Worm (Caenorhabditis elegans): ENCODE results near the gene ZK512.1.
A peak's percentile ranks its signal among the peaks of the same experiment; 100 is the strongest.

Gene ZK512.1

DNA sequence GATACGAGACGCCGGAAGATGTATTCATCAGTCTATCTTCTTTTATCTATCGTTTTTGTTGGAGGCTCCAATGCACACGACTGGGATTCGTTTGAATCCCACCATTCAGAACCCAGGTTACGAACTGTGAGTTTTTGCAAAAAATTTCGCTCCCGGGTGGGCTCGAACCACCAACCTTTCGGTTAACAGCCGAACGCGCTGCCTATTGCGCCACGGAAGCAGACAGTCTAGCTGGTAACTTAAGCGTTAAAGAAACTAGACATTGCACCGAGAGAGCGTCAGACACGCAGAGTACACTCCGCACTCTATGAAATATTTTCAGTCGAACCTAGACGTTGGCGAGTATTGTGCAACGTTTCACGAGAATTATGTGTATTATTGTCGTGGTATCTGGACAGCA lies 10.7 kb upstream of the ZK512.1 start:
- TF ChIP-seq ztf-6 (GFP tag; IDR thresholded peaks at IDR 0.05): peak; percentile 65; the same call in 1 of the 2 replicates
- no peak for TF ChIP-seq cebp-1 (GFP tag; IDR thresholded peaks at IDR 0.05)
- no peak for TF ChIP-seq cebp-1 (tag; optimal IDR thresholded peaks at IDR 0.05)
- TF ChIP-seq ceh-27 (GFP tag; optimal IDR thresholded peaks at IDR 0.05): peak; percentile 35
- TF ChIP-seq die-1 (tag; optimal IDR thresholded peaks at IDR 0.05): peak; percentile 86
- peak; percentile 27; the same call in 1 of the 2 replicates for TF ChIP-seq Y53F4B.3 (GFP tag; IDR thresholded peaks at IDR 0.05)
- TF ChIP-seq ztf-25 (GFP tag; IDR thresholded peaks at IDR 0.05): 0 out of 2 replicates have a peak, but pooled peaks have one; percentile 50
- peak; percentile 40 for TF ChIP-seq F49E8.2 (tag; optimal IDR thresholded peaks at IDR 0.05; ENCODE audit: insufficient read depth)
- TF ChIP-seq bed-1 (GFP tag; IDR thresholded peaks at IDR 0.05): no peak
- peak; percentile 59; the same call in 1 of the 2 replicates for TF ChIP-seq madf-3 (GFP tag; IDR thresholded peaks at IDR 0.05)
- peak; percentile 81 for TF ChIP-seq dox-1 (GFP tag; IDR thresholded peaks at IDR 0.05)
- no peak for TF ChIP-seq sptf-2 (GFP tag; optimal IDR thresholded peaks at IDR 0.05)
- TF ChIP-seq ceh-100 (GFP tag; IDR thresholded peaks at IDR 0.05): no peak; the same call in 1 of the 2 replicates
- peak; percentile 86 for TF ChIP-seq snpc-4 (GFP tag; optimal IDR thresholded peaks at IDR 0.05)
- peak; percentile 51 to 96 (median 88) for TF ChIP-seq snpc-4 (tag; optimal IDR thresholded peaks at IDR 0.05)
- no peak for TF ChIP-seq B0035.1 (tag; optimal IDR thresholded peaks at IDR 0.05)
- TF ChIP-seq F23B12.7 (tag; optimal IDR thresholded peaks at IDR 0.05; ENCODE audit: insufficient read depth): peak; percentile 34
- 0 out of 2 replicates have a peak, but pooled peaks have one; percentile 70 for TF ChIP-seq Y56A3A.18 (GFP tag; IDR thresholded peaks at IDR 0.05)
- TF ChIP-seq lin-54 (GFP tag; optimal IDR thresholded peaks at IDR 0.05): peak; percentile 54
- TF ChIP-seq tbx-9 (tag; optimal IDR thresholded peaks at IDR 0.05; ENCODE audit: borderline replicate concordance): no peak
- peak; percentile 53 for TF ChIP-seq attf-5 (GFP tag; optimal IDR thresholded peaks at IDR 0.05)
- peak; percentile 55; the same call in 1 of the 2 replicates for TF ChIP-seq madf-6 (GFP tag; IDR thresholded peaks at IDR 0.05)
- TF ChIP-seq nhr-27 (tag; optimal IDR thresholded peaks at IDR 0.05): no peak
- TF ChIP-seq hmg-1.2 (GFP tag; IDR thresholded peaks at IDR 0.05): peak; percentile 77
- TF ChIP-seq B0261.1 (tag; optimal IDR thresholded peaks at IDR 0.05): peak; percentile 84
- peak; percentile 24 for TF ChIP-seq somi-1 (GFP tag; optimal IDR thresholded peaks at IDR 0.05)
- TF ChIP-seq K12H6.12 (tag; optimal IDR thresholded peaks at IDR 0.05): peak; percentile 36
- TF ChIP-seq let-526 (GFP tag; IDR thresholded peaks at IDR 0.05): peak; percentile 76; the same call in 1 of the 2 replicates
- peak; percentile 52 for TF ChIP-seq repo-1 (tag; optimal IDR thresholded peaks at IDR 0.05)
- TF ChIP-seq snpc-1.1 (tag; optimal IDR thresholded peaks at IDR 0.05; ENCODE audit: insufficient read depth): peak; percentile 88
- peak; percentile 52 for TF ChIP-seq ceh-91 (GFP tag; IDR thresholded peaks at IDR 0.05)
- TF ChIP-seq T07F8.4 (tag; optimal IDR thresholded peaks at IDR 0.05): peak; percentile 56
- peak; percentile 33 for TF ChIP-seq nhr-80 (tag; optimal IDR thresholded peaks at IDR 0.05)
- peak; percentile 72 for TF ChIP-seq mcd-1 (GFP tag; IDR thresholded peaks at IDR 0.05)
- TF ChIP-seq ztf-18 (tag; optimal IDR thresholded peaks at IDR 0.05): peak; percentile 70
- TF ChIP-seq lsl-1 (GFP tag; optimal IDR thresholded peaks at IDR 0.05): peak; percentile 56
- TF ChIP-seq tlf-1 (GFP tag; optimal IDR thresholded peaks at IDR 0.05): peak; percentile 27
- peak; percentile 77 for TF ChIP-seq lsy-27 (tag; optimal IDR thresholded peaks at IDR 0.05; ENCODE audit: borderline replicate concordance, insufficient read depth)
- no peak for TF ChIP-seq ztf-28 (GFP tag; IDR thresholded peaks at IDR 0.05)
- TF ChIP-seq zfh-2 (GFP tag; conservative IDR thresholded peaks at IDR 0.05): no peak
- peak; percentile 46; the same call in 1 of the 2 replicates for TF ChIP-seq egrh-3 (GFP tag; IDR thresholded peaks at IDR 0.05)
- 0 out of 2 replicates have a peak, but pooled peaks have one; percentile 7 for TF ChIP-seq Y67H2A.10 (GFP tag; conservative IDR thresholded peaks at IDR 0.05)
- TF ChIP-seq hsf-1 (GFP tag; IDR thresholded peaks at IDR 0.05): peak; percentile 9; the same call in 1 of the 2 replicates
- TF ChIP-seq mxl-1 (tag; optimal IDR thresholded peaks at IDR 0.05): peak; percentile 51
- no peak for TF ChIP-seq lir-1 (GFP tag; conservative IDR thresholded peaks at IDR 0.05)
- TF ChIP-seq F10E7.11 (tag; optimal IDR thresholded peaks at IDR 0.05): no peak
- TF ChIP-seq let-607 (tag; optimal IDR thresholded peaks at IDR 0.05): no peak
